Fruit fly (Drosophila melanogaster): ENCODE data around the gene CG11889.

The CG11889 gene

dm6 chr3R:25260670-25261069 lies 9.3 kb upstream of the CG11889 start:
- no peak for TF ChIP-seq p53 (GFP tag; optimal IDR thresholded peaks at IDR 0.05)
- TF ChIP-seq CG8924 (tag; optimal IDR thresholded peaks at IDR 0.05) = no peak
- TF ChIP-seq gcm (GFP tag; optimal IDR thresholded peaks at IDR 0.05) = no peak
- TF ChIP-seq lbe (GFP tag; optimal IDR thresholded peaks at IDR 0.05) = peak; percentile 21
- TF ChIP-seq eyg (GFP tag; optimal IDR thresholded peaks at IDR 0.05) = no peak
- TF ChIP-seq CTCF (GFP tag; optimal IDR thresholded peaks at IDR 0.05) = no peak
- TF ChIP-seq grn (GFP tag; optimal IDR thresholded peaks at IDR 0.05) = peak; percentile 53
- TF ChIP-seq GATAe (GFP tag; conservative IDR thresholded peaks at IDR 0.05) = peak; percentile 53; the same call in 1 of the 2 replicates
- TF ChIP-seq CG6654 (GFP tag; optimal IDR thresholded peaks at IDR 0.05) = no peak
- peak; percentile 97 for TF ChIP-seq exex (tag; optimal IDR thresholded peaks at IDR 0.05)
- TF ChIP-seq dpn (GFP tag; optimal IDR thresholded peaks at IDR 0.05) = no peak
- no peak for TF ChIP-seq pan (optimal IDR thresholded peaks at IDR 0.05)
- TF ChIP-seq pan (GFP tag; optimal IDR thresholded peaks at IDR 0.05 in 1 of 2, IDR thresholded peaks at IDR 0.05 in 1 of 2) = no peak
- TF ChIP-seq CG34376 (GFP tag; optimal IDR thresholded peaks at IDR 0.05) = peak; percentile 47
- no peak for TF ChIP-seq BtbVII (GFP tag; optimal IDR thresholded peaks at IDR 0.05)
- TF ChIP-seq D19A (tag; optimal IDR thresholded peaks at IDR 0.05) = peak; percentile 52
- TF ChIP-seq Sox102F (GFP tag; optimal IDR thresholded peaks at IDR 0.05) = no peak
- TF ChIP-seq ham (GFP tag; IDR thresholded peaks at IDR 0.05) = no peak
- TF ChIP-seq CG1602 (GFP tag; optimal IDR thresholded peaks at IDR 0.05) = no peak
- TF ChIP-seq sens (GFP tag) = peak; percentile 48
- TF ChIP-seq HLH54F (GFP tag; optimal IDR thresholded peaks at IDR 0.05) = no peak
- TF ChIP-seq chm (GFP tag; IDR thresholded peaks at IDR 0.05) = no peak
- TF ChIP-seq her (GFP tag; optimal IDR thresholded peaks at IDR 0.05) = no peak
- no peak for TF ChIP-seq Ets65A (GFP tag)
- TF ChIP-seq tll (GFP tag; optimal IDR thresholded peaks at IDR 0.05) = no peak
- no peak for TF ChIP-seq CG11504 (tag; optimal IDR thresholded peaks at IDR 0.05)
- no peak for TF ChIP-seq CG10267 (tag; optimal IDR thresholded peaks at IDR 0.05)
- peak; percentile 93 for TF ChIP-seq mirr (GFP tag; optimal IDR thresholded peaks at IDR 0.05)
- no peak for TF ChIP-seq CG4282 (GFP tag; optimal IDR thresholded peaks at IDR 0.05)
- TF ChIP-seq pum (GFP tag; optimal IDR thresholded peaks at IDR 0.05) = no peak
- no peak for TF ChIP-seq HmgD (GFP tag; optimal IDR thresholded peaks at IDR 0.05)
- no peak for TF ChIP-seq CG14441 (GFP tag; IDR thresholded peaks at IDR 0.05)
- no peak for TF ChIP-seq usp (GFP tag; optimal IDR thresholded peaks at IDR 0.05)

DNA sequence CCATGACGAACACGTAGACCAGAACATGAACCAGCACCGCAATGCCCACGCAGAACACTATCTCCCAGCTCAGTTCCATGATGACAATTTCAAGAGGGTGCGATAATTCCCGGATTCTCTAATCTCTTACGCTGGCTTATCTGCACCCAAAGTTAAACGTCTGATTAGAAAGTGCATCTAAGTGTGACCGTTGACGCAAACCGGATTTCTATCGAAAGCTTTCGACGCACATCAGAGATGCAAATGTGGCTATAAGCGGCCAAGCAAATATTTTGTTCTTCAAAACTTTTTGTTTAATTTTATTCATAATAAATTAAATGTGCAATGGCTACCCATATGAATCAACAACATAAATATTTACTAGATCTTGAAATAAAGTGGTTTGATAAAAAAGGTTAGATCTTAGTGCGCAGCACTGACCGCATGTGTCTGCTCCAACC lies 7.7 kb upstream of the CG11889 start, which contains the start of the genes Kdsr and CG11858:
Kdsr (minus strand) TSS at position 177 of the 440 bp plus-strand sequence.
CG11858 (plus strand) TSS at position 420 of the 440 bp plus-strand sequence.
- no peak for TF ChIP-seq tll (GFP tag; optimal IDR thresholded peaks at IDR 0.05)
- peak; percentile 32 for TF ChIP-seq CG6683 (GFP tag; optimal IDR thresholded peaks at IDR 0.05)
- peak; percentile 1 for TF ChIP-seq kah (GFP tag; optimal IDR thresholded peaks at IDR 0.05)
- TF ChIP-seq CG1647 (GFP tag; optimal IDR thresholded peaks at IDR 0.05) = peak; percentile 19
- TF ChIP-seq CG11456 (GFP tag; IDR thresholded peaks at IDR 0.05) = 0 out of 3 replicates have a peak, but pooled peaks have one; percentile 34
- peak; percentile 63 for TF ChIP-seq CG10267 (tag; optimal IDR thresholded peaks at IDR 0.05)
- TF ChIP-seq hb (GFP tag; IDR thresholded peaks at IDR 0.05; ENCODE audit: partially characterized antibody) = no peak
- peak; percentile 21; the same call in 1 of the 2 replicates for TF ChIP-seq HLH3B (GFP tag; IDR thresholded peaks at IDR 0.05)
- TF ChIP-seq CG7839 (tag; optimal IDR thresholded peaks at IDR 0.05) = peak; percentile 64
- peak; percentile 51 for TF ChIP-seq Myb (GFP tag; optimal IDR thresholded peaks at IDR 0.05)
- TF ChIP-seq peb (GFP tag; IDR thresholded peaks at IDR 0.05) = peak; percentile 47; the same call in 1 of the 2 replicates
- no peak for TF ChIP-seq MTF-1 (GFP tag; optimal IDR thresholded peaks at IDR 0.05; ENCODE audit: borderline replicate concordance)
- peak; percentile 45 for TF ChIP-seq CG17802 (tag; optimal IDR thresholded peaks at IDR 0.05)
- TF ChIP-seq CG12942 (GFP tag; optimal IDR thresholded peaks at IDR 0.05) = peak; percentile 49
- TF ChIP-seq CG7786 (GFP tag; optimal IDR thresholded peaks at IDR 0.05) = peak; percentile 52
- peak; percentile 53 for TF ChIP-seq CG9727 (GFP tag; optimal IDR thresholded peaks at IDR 0.05)
- peak; percentile 72 for TF ChIP-seq Max (GFP tag; optimal IDR thresholded peaks at IDR 0.05)
- TF ChIP-seq CG17568 (GFP tag; optimal IDR thresholded peaks at IDR 0.05) = no peak
- no peak for TF ChIP-seq mld (GFP tag; IDR thresholded peaks at IDR 0.05; ENCODE audit: partially characterized antibody)
- no peak for TF ChIP-seq Hr39 (optimal IDR thresholded peaks at IDR 0.05)
- no peak for TF ChIP-seq mirr (GFP tag; optimal IDR thresholded peaks at IDR 0.05)
- TF ChIP-seq en (GFP tag; optimal IDR thresholded peaks at IDR 0.05) = no peak
- peak; percentile 40 for TF ChIP-seq luna (GFP tag; optimal IDR thresholded peaks at IDR 0.05)
